Fruit fly (Drosophila melanogaster) ovary, adult (tissue): ENCODE data around the gene mei-P26.
A peak's percentile ranks its signal among the peaks of the same experiment; 100 is the strongest.

Source experiments
- CG17801 ChIP-seq: fragments of 200-800 bp; optimal IDR thresholded peaks from 2 replicates; lab custom pipeline; 2019; ENCODE audit warnings: missing biosample characterization, mild to moderate bottlenecking, missing genetic modification characterization, moderate library complexity; ENCODE audit not compliant: partially characterized antibody

The mei-P26 gene

dm6 chrX:9134241-9134849, 28.7 kb upstream of the mei-P26 start:
- TF ChIP-seq CG17801, result no peak

- no peak for TF ChIP-seq CG17801
Observed at dm6 chrX:9134922-9135453, 28.1 kb upstream of the mei-P26 start, which contains the start of gene fend. Gene fend (minus strand): TSS chrX:9135099.

dm6 chrX:9136776-9137550, 26.1 kb upstream of the mei-P26 start:
- TF ChIP-seq CG17801, result no peak

- TF ChIP-seq CG17801, result no peak
Observed at dm6 chrX:9139138-9139537, 23.9 kb upstream of the mei-P26 start.

dm6 chrX:9141219-9141618, 21.8 kb upstream of the mei-P26 start:
- TF ChIP-seq CG17801, result no peak

dm6 chrX:9142224-9142802, 20.7 kb upstream of the mei-P26 start, which contains the start of gene CG7065:
Gene CG7065 (plus strand): TSS chrX:9142493.
- peak; percentile 19 for TF ChIP-seq CG17801

- TF ChIP-seq CG17801, result peak; percentile 26
Observed at dm6 chrX:9148989-9149522, 14.0 kb upstream of the mei-P26 start, which contains the start of the genes fh and Bap111. Gene fh (minus strand): TSS chrX:9149071. Gene Bap111 (plus strand): TSS chrX:9149309.

dm6 chrX:9152127-9152598, 10.9 kb upstream of the mei-P26 start:
- peak; percentile 91 for TF ChIP-seq CG17801

- peak; percentile 8 for TF ChIP-seq CG17801
Observed at dm6 chrX:9155134-9155533, 7.9 kb upstream of the mei-P26 start.

dm6 chrX:9155715-9156387, 7.2 kb upstream of the mei-P26 start:
- TF ChIP-seq CG17801, result peak; percentile 78

- no peak for TF ChIP-seq CG17801
Observed at dm6 chrX:9156388-9156823, 6.6 kb upstream of the mei-P26 start, which contains the start of gene His3.3B. Gene His3.3B (minus strand): TSS chrX:9156669.

- no peak for TF ChIP-seq CG17801
Observed at dm6 chrX:9158366-9158765, 4.7 kb upstream of the mei-P26 start, which contains the start of the genes Ost48 and Dlip1. Gene Ost48 (minus strand): TSS chrX:9158515. Gene Dlip1 (plus strand): TSS chrX:9158622.

dm6 chrX:9159736-9160135, 3.3 kb upstream of the mei-P26 start, which contains the start of gene NdufA3:
Gene NdufA3 (minus strand): TSS chrX:9160052.
- TF ChIP-seq CG17801, result peak; percentile 41

dm6 chrX:9161912-9162311, 1.1 kb upstream of the mei-P26 start, which contains the start of the genes Zpr1 and CG44532:
Gene Zpr1 (minus strand): TSS chrX:9162090.
Gene CG44532 (plus strand): TSS chrX:9162092.
- TF ChIP-seq CG17801, result no peak

- peak; percentile 67 for TF ChIP-seq CG17801
Observed at dm6 chrX:9163645-9164509, 822 bp downstream of the mei-P26 start.
